Worm (Caenorhabditis elegans) whole organism, L1 larva: ENCODE results near the gene F37C4.5.

ENCODE experiments used
- ama-1 ChIP-seq: fragments of 150-350 bp; optimal IDR thresholded peaks from 2 replicates; lab custom pipeline; 2014
- elt-3 ChIP-seq, 6 experiments: fragments of 150-350 bp in 1 of 6; sonication (generic microtip); optimal IDR thresholded peaks; 2 replicates each; lab custom pipeline; 2017 to 2018; ENCODE audit warnings: missing biosample characterization in 6 of 6, missing genetic modification characterization in 6 of 6, inconsistent platforms in 1 of 6
- hpl-2 ChIP-seq: fragments of 150-350 bp; optimal IDR thresholded peaks from 2 replicates; lab custom pipeline; 2014; ENCODE audit warnings: missing biosample characterization, missing genetic modification reagents, missing genetic modification characterization
- lin-13 ChIP-seq: fragments of 150-350 bp; optimal IDR thresholded peaks from 2 replicates; lab custom pipeline; 2014; ENCODE audit warnings: missing biosample characterization, missing genetic modification reagents, missing genetic modification characterization
- mdl-1 ChIP-seq, 2 experiments: fragments of 150-350 bp; optimal IDR thresholded peaks; 2 replicates each; lab custom pipeline; 2014 to 2017; ENCODE audit warnings: missing biosample characterization in 2 of 2, missing genetic modification characterization in 2 of 2, inconsistent platforms in 1 of 2
- nhr-11 ChIP-seq: fragments of 150-350 bp; optimal IDR thresholded peaks from 2 replicates; lab custom pipeline; 2014; ENCODE audit warnings: missing biosample characterization, missing genetic modification characterization
- nhr-19 ChIP-seq: fragments of 200-800 bp; sonication (Bioruptor generic); conservative IDR thresholded peaks from 2 replicates; pipeline ENCODE4 v1.3.6; 2022; ENCODE audit warnings: missing genetic modification characterization, missing compliant biosample characterization
- snu-23 ChIP-seq: sonication (generic microtip); optimal IDR thresholded peaks from 2 replicates; lab custom pipeline; 2016; ENCODE audit warnings: missing genetic modification characterization, missing compliant biosample characterization
- unc-62 ChIP-seq: fragments of 150-350 bp; optimal IDR thresholded peaks from 2 replicates; lab custom pipeline; 2014; ENCODE audit warnings: missing biosample characterization, missing genetic modification reagents, missing genetic modification characterization

DNA sequence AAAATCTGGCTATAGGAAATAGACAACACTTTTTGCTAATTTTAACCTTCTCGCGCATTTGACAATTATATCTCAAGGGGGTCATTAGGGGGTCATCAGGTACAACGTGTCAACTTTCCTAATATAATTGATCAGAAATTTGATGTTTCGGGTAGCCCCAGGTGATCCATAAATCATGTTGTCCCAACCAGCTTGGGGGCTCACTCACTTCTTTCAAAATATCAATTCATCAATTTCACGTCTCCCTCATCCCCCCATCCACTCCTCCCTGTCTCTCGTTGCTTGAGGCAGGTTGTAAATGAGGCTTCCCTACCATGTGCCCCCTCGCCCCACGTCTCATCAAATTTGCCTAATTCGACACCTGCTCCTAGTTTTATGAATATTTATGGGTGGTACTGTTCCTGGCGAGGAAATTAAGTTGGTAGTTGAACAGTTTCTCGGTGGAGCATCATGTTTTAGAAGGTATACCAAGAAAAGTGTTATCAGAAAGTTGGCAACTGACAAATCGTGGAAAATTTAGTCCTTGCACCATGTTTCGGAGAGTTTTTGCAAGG, 15.5 kb downstream of the F37C4.5 start:
- no peak for TF ChIP-seq mdl-1 (tag; optimal IDR thresholded peaks at IDR 0.05; lab: Kevin White, UChicago)
- no peak for TF ChIP-seq lin-13 (GFP tag; lab: Kevin White, UChicago)
- TF ChIP-seq nhr-11 (tag; lab: Kevin White, UChicago), result no peak
- no peak for TF ChIP-seq snu-23
- TF ChIP-seq elt-3 (tag; optimal IDR thresholded peaks at IDR 0.05; lab: Kevin White, UChicago), result no peak
- TF ChIP-seq ama-1 (lab: Kevin White, UChicago), result no peak
- TF ChIP-seq nhr-19 (GFP tag; lab: Robert Waterston, UW), result no peak
- no peak for TF ChIP-seq unc-62 (GFP tag; lab: Kevin White, UChicago)
- TF ChIP-seq hpl-2, result no peak
